Fruit fly (Drosophila melanogaster) whole organism, embryonic: Measurements from ENCODE around the gene CG11811.

ENCODE experiments used
- Abd-B ChIP-seq: fragments of 200-800 bp; sonication (Bioruptor generic); optimal IDR thresholded peaks from 2 replicates; lab custom pipeline; 2018; ENCODE audit warnings: missing biosample characterization, mild to moderate bottlenecking, missing genetic modification characterization, moderate library complexity
- CG11560 ChIP-seq: fragments of 200-800 bp; sonication (Bioruptor generic); IDR thresholded peaks from 3 replicates; pipeline ENCODE4 v1.3.6; 2022; ENCODE audit warnings: missing biosample characterization, missing genetic modification characterization
- CG15269 ChIP-seq: fragments of 200-800 bp; sonication (Bioruptor generic); optimal IDR thresholded peaks from 2 replicates; lab custom pipeline; 2018; ENCODE audit warnings: missing biosample characterization, mild to moderate bottlenecking, missing genetic modification characterization, moderate library complexity
- CG17186 ChIP-seq: fragments of 200-800 bp; sonication (Bioruptor generic); optimal IDR thresholded peaks from 3 replicates; lab custom pipeline; 2017; ENCODE audit warnings: missing biosample characterization, missing genetic modification reagents, missing genetic modification characterization
- CG17385 ChIP-seq: fragments of 200-800 bp; sonication (Bioruptor generic); optimal IDR thresholded peaks from 3 replicates; lab custom pipeline; 2018; ENCODE audit warnings: missing biosample characterization, mild to moderate bottlenecking, missing genetic modification characterization
- CG1832 ChIP-seq: fragments of 200-800 bp; sonication (Bioruptor generic); optimal IDR thresholded peaks from 2 replicates; lab custom pipeline; 2017; ENCODE audit warnings: missing biosample characterization, mild to moderate bottlenecking, missing genetic modification characterization, inconsistent platforms
- CG18599 ChIP-seq: fragments of 200-800 bp; sonication (Bioruptor generic); optimal IDR thresholded peaks from 3 replicates; lab custom pipeline; 2017; ENCODE audit warnings: missing biosample characterization, missing genetic modification characterization, mild to moderate bottlenecking, moderate library complexity, missing genetic modification reagents
- CG18619 ChIP-seq: fragments of 200-800 bp; sonication (Bioruptor generic); optimal IDR thresholded peaks from 3 replicates; lab custom pipeline; 2017; ENCODE audit warnings: missing biosample characterization, mild to moderate bottlenecking, missing genetic modification characterization
- CG2120 ChIP-seq: fragments of 200-800 bp; sonication (Bioruptor generic); optimal IDR thresholded peaks from 3 replicates; lab custom pipeline; 2016; ENCODE audit warnings: missing biosample characterization, missing genetic modification characterization
- CG2129 ChIP-seq: fragments of 200-800 bp; sonication (Bioruptor generic); IDR thresholded peaks from 2 replicates; pipeline ENCODE4 v1.3.6; 2022; ENCODE audit warnings: missing biosample characterization, missing genetic modification characterization; ENCODE audit not compliant: partially characterized antibody
- CG2199 ChIP-seq: fragments of 200-800 bp; sonication (Bioruptor generic); IDR thresholded peaks from 3 replicates; pipeline ENCODE4 v1.3.6; 2022; ENCODE audit warnings: missing biosample characterization, missing genetic modification characterization
- CG30403 ChIP-seq: fragments of 200-800 bp; sonication (Bioruptor generic); optimal IDR thresholded peaks from 3 replicates; lab custom pipeline; 2016; ENCODE audit warnings: missing biosample characterization, missing genetic modification characterization
- CG30431 ChIP-seq: fragments of 200-800 bp; sonication (Bioruptor generic); optimal IDR thresholded peaks from 2 replicates; lab custom pipeline; 2017; ENCODE audit warnings: missing biosample characterization, missing genetic modification characterization
- CG32772 ChIP-seq: fragments of 200-800 bp; sonication (Bioruptor generic); IDR thresholded peaks from 2 replicates; pipeline ENCODE4 v1.3.6; 2022; ENCODE audit warnings: missing biosample characterization, missing genetic modification characterization
- CG34224 ChIP-seq: fragments of 200-800 bp; sonication (Bioruptor generic); IDR thresholded peaks from 3 replicates; pipeline ENCODE4 v1.3.6; 2022; ENCODE audit warnings: missing biosample characterization, missing genetic modification characterization; ENCODE audit not compliant: partially characterized antibody
- CG3726 ChIP-seq: fragments of 200-800 bp; sonication (Bioruptor generic); IDR thresholded peaks from 3 replicates; pipeline ENCODE4, ENCODE4 v1.3.6; 2022; ENCODE audit warnings: missing biosample characterization, missing genetic modification characterization
- CG4820 ChIP-seq: fragments of 200-800 bp; sonication (Bioruptor generic); optimal IDR thresholded peaks from 3 replicates; lab custom pipeline; 2016; ENCODE audit warnings: missing biosample characterization, missing genetic modification characterization
- CG5953 ChIP-seq: fragments of 200-800 bp; sonication (Bioruptor generic); IDR thresholded peaks from 2 replicates; pipeline ENCODE4 v1.3.6; 2022; ENCODE audit warnings: missing biosample characterization, missing genetic modification characterization
- CG7786 ChIP-seq: fragments of 200-800 bp; sonication (Bioruptor generic); optimal IDR thresholded peaks from 2 replicates; lab custom pipeline; 2016; ENCODE audit warnings: missing biosample characterization, missing genetic modification characterization
- CG9727 ChIP-seq: fragments of 200-800 bp; sonication (Bioruptor generic); optimal IDR thresholded peaks from 3 replicates; lab custom pipeline; 2017; ENCODE audit warnings: missing biosample characterization, mild to moderate bottlenecking, missing genetic modification characterization
- Deaf1 ChIP-seq: fragments of 200-800 bp; optimal IDR thresholded peaks from 3 replicates; lab custom pipeline; 2019; ENCODE audit warnings: missing biosample characterization, mild to moderate bottlenecking, missing genetic modification characterization, moderate library complexity
- Dip2 ChIP-seq: fragments of 200-800 bp; sonication (Bioruptor generic); IDR thresholded peaks from 2 replicates; pipeline ENCODE4 v1.3.6; 2022; ENCODE audit warnings: missing biosample characterization, missing genetic modification characterization
- Eip74EF ChIP-seq, 2 experiments: fragments of 200-800 bp in 1 of 2; fragments of >200 bp in 1 of 2; sonication (Bioruptor generic) in 1 of 2; optimal IDR thresholded peaks; 2 replicates each; lab custom pipeline; 2017 to 2019; ENCODE audit warnings: missing biosample characterization in 2 of 2, missing genetic modification characterization in 2 of 2, mild to moderate bottlenecking in 1 of 2, moderate library complexity in 1 of 2
- HmgZ ChIP-seq: fragments of 200-800 bp; sonication (Bioruptor generic); optimal IDR thresholded peaks from 2 replicates; lab custom pipeline; 2018; ENCODE audit warnings: missing biosample characterization, mild to moderate bottlenecking, missing genetic modification characterization
- Hr39 ChIP-seq: fragments of >200 bp; optimal IDR thresholded peaks from 2 replicates; lab custom pipeline; 2017
- Lim3 ChIP-seq: fragments of 200-800 bp; sonication (Bioruptor generic); IDR thresholded peaks from 2 replicates; pipeline ENCODE4 v1.3.6; 2022; ENCODE audit warnings: missing biosample characterization, missing genetic modification characterization
- Lpt ChIP-seq: fragments of >200 bp; optimal IDR thresholded peaks from 2 replicates; lab custom pipeline; 2018; ENCODE audit warnings: missing biosample characterization, missing genetic modification characterization
- Mes4 ChIP-seq: fragments of 200-800 bp; sonication (Bioruptor generic); optimal IDR thresholded peaks from 2 replicates; lab custom pipeline; 2016; ENCODE audit warnings: missing biosample characterization, missing genetic modification characterization
- Nf-YA ChIP-seq: fragments of 200-800 bp; sonication (Bioruptor generic); IDR thresholded peaks from 2 replicates; pipeline ENCODE4 v1.3.6; 2022; ENCODE audit warnings: missing biosample characterization, missing genetic modification characterization
- Poxn ChIP-seq: fragments of 200-800 bp; sonication (Bioruptor generic); IDR thresholded peaks from 2 replicates; pipeline ENCODE4 v1.3.6; 2022; ENCODE audit warnings: missing biosample characterization, missing genetic modification characterization
- Taf1 ChIP-seq: fragments of 200-800 bp; sonication (Bioruptor generic); IDR thresholded peaks from 2 replicates; pipeline ENCODE4 v1.3.6; 2022; ENCODE audit warnings: missing biosample characterization, missing genetic modification characterization
- ab ChIP-seq: fragments of 200-800 bp; sonication (Bioruptor generic); optimal IDR thresholded peaks from 2 replicates; lab custom pipeline; 2016; ENCODE audit warnings: missing biosample characterization, missing genetic modification characterization
- amos ChIP-seq: fragments of 200-800 bp; sonication (Bioruptor generic); IDR thresholded peaks from 2 replicates; pipeline ENCODE4 v1.3.6; 2022; ENCODE audit warnings: missing biosample characterization, missing genetic modification characterization; ENCODE audit not compliant: partially characterized antibody
- br ChIP-seq: fragments of >200 bp; optimal IDR thresholded peaks from 2 replicates; lab custom pipeline; 2017
- cg ChIP-seq: fragments of 200-800 bp; sonication (Bioruptor generic); optimal IDR thresholded peaks from 3 replicates; lab custom pipeline; 2019; ENCODE audit warnings: missing biosample characterization, mild to moderate bottlenecking, missing genetic modification characterization, moderate library complexity
- da ChIP-seq: fragments of 200-800 bp; sonication (Bioruptor generic); optimal IDR thresholded peaks from 2 replicates; lab custom pipeline; 2016; ENCODE audit warnings: missing biosample characterization, missing genetic modification characterization
- danr ChIP-seq: fragments of 200-800 bp; sonication (Bioruptor generic); IDR thresholded peaks from 2 replicates; pipeline ENCODE4 v1.3.6; 2022; ENCODE audit warnings: missing biosample characterization, missing genetic modification characterization
- dm ChIP-seq: fragments of 200-800 bp; sonication (Bioruptor generic); optimal IDR thresholded peaks from 3 replicates; lab custom pipeline; 2016; ENCODE audit warnings: missing biosample characterization, missing genetic modification characterization
- fd102C ChIP-seq: fragments of 200-800 bp; sonication (Bioruptor generic); optimal IDR thresholded peaks from 2 replicates; lab custom pipeline; 2018; ENCODE audit warnings: missing biosample characterization, mild to moderate bottlenecking, missing genetic modification characterization, moderate library complexity
- fd96Cb ChIP-seq: fragments of 200-800 bp; sonication (Bioruptor generic); optimal IDR thresholded peaks from 2 replicates; lab custom pipeline; 2018; ENCODE audit warnings: missing biosample characterization, mild to moderate bottlenecking, missing genetic modification characterization, moderate library complexity
- gfzf ChIP-seq: fragments of 200-800 bp; sonication (Bioruptor generic); optimal IDR thresholded peaks from 2 replicates; lab custom pipeline; 2016; ENCODE audit warnings: missing biosample characterization, mild to moderate bottlenecking, missing genetic modification characterization, moderate library complexity
- hb ChIP-seq: fragments of 200-800 bp; sonication (Bioruptor generic); IDR thresholded peaks from 3 replicates; pipeline ENCODE4 v1.3.6; 2022; ENCODE audit warnings: missing biosample characterization, missing genetic modification characterization; ENCODE audit not compliant: partially characterized antibody
- jigr1 ChIP-seq: fragments of 200-800 bp; sonication (Bioruptor generic); IDR thresholded peaks from 3 replicates; pipeline ENCODE4 v1.3.6; 2022; ENCODE audit warnings: missing biosample characterization, missing genetic modification characterization
- klu ChIP-seq: fragments of 200-800 bp; sonication (Bioruptor generic); IDR thresholded peaks from 2 replicates; pipeline ENCODE4 v1.3.6; 2022; ENCODE audit warnings: missing biosample characterization, missing genetic modification characterization
- mam ChIP-seq: fragments of 200-800 bp; sonication (Bioruptor generic); optimal IDR thresholded peaks from 3 replicates; lab custom pipeline; 2016; ENCODE audit warnings: missing biosample characterization, missing genetic modification characterization
- nau ChIP-seq: fragments of 200-800 bp; sonication (Bioruptor generic); optimal IDR thresholded peaks from 3 replicates; lab custom pipeline; 2017; ENCODE audit warnings: missing biosample characterization, mild to moderate bottlenecking, missing genetic modification characterization, missing genetic modification reagents
- otp ChIP-seq: fragments of 200-800 bp; sonication (Bioruptor generic); IDR thresholded peaks from 3 replicates; pipeline ENCODE4, ENCODE4 v1.3.6; 2022; ENCODE audit warnings: missing biosample characterization, missing genetic modification characterization
- pho ChIP-seq: fragments of 200-800 bp; sonication (Bioruptor generic); optimal IDR thresholded peaks from 2 replicates; lab custom pipeline; 2016; ENCODE audit warnings: missing biosample characterization, missing genetic modification characterization
- repo ChIP-seq: fragments of 200-800 bp; sonication (Bioruptor generic); optimal IDR thresholded peaks from 2 replicates; lab custom pipeline; 2016; ENCODE audit warnings: missing biosample characterization, missing genetic modification characterization
- stc ChIP-seq: fragments of 200-800 bp; sonication (Bioruptor generic); IDR thresholded peaks from 2 replicates; pipeline ENCODE4 v1.3.6; 2022; ENCODE audit warnings: missing biosample characterization, missing genetic modification characterization
- toy ChIP-seq: fragments of 200-800 bp; sonication (Bioruptor generic); IDR thresholded peaks from 2 replicates; pipeline ENCODE4 v1.3.6; 2022; ENCODE audit warnings: missing biosample characterization, missing genetic modification characterization

Gene CG11811

dm6 chr3L:10664511-10665062 lies 26.2 kb upstream of the CG11811 start, which contains the start of gene simj (continued):
- TF ChIP-seq otp (GFP tag; lab: Robert Waterston, UW) (0 out of 3 replicates have a peak, but pooled peaks have one; percentile 21), klu (no peak), CG30431 (GFP tag; lab: Kevin White, UChicago) (no peak), CG5953 (GFP tag; lab: Robert Waterston, UW) (no peak), danr (GFP tag; lab: Robert Waterston, UW) (no peak), CG17186 (peak; percentile 96), CG7786 (peak; percentile 48), Poxn (no peak), CG2120 (GFP tag; lab: Kevin White, UChicago) (peak; percentile 62), CG15269 (tag; lab: Kevin White, UChicago) (peak; percentile 47), dm (GFP tag; lab: Kevin White, UChicago) (peak; percentile 2), CG30403 (peak; percentile 18), Taf1 (GFP tag; lab: Robert Waterston, UW) (no peak; the same call in 1 of the 2 replicates), gfzf (peak; percentile 98), Lpt (GFP tag; lab: Kevin White, UChicago) (no peak), CG3726 (GFP tag; lab: Robert Waterston, UW) (no peak), Eip74EF (GFP tag; optimal IDR thresholded peaks at IDR 0.05; lab: Kevin White, UChicago) (peak in 1 of 2 experiments; percentile 58), CG9727 (GFP tag; lab: Kevin White, UChicago) (no peak), Lim3 (no peak), fd102C (GFP tag; lab: Kevin White, UChicago) (no peak), HmgZ (peak; percentile 89), Mes4 (GFP tag; lab: Kevin White, UChicago) (peak; percentile 1), CG34224 (GFP tag; lab: Robert Waterston, UW) (peak; percentile 90), repo (GFP tag; lab: Kevin White, UChicago) (peak; percentile 40), Abd-B (GFP tag; lab: Kevin White, UChicago) (no peak), amos (GFP tag; lab: Robert Waterston, UW) (peak; percentile 94), jigr1 (GFP tag; lab: Robert Waterston, UW) (no peak), stc (GFP tag; lab: Robert Waterston, UW) (no peak; the same call in 1 of the 2 replicates), CG1832 (no peak), fd96Cb (tag; lab: Kevin White, UChicago) (no peak), da (GFP tag; lab: Kevin White, UChicago) (no peak), cg (peak; percentile 94), CG32772 (GFP tag; lab: Robert Waterston, UW) (no peak), CG18599 (GFP tag; lab: Kevin White, UChicago) (peak; percentile 61), CG18619 (GFP tag; lab: Kevin White, UChicago) (no peak), CG11560 (tag; lab: Robert Waterston, UW) (no peak), mam (GFP tag; lab: Kevin White, UChicago) (peak; percentile 40), CG4820 (GFP tag; lab: Kevin White, UChicago) (no peak), Dip2 (GFP tag; lab: Robert Waterston, UW) (no peak), pho (GFP tag; lab: Kevin White, UChicago) (peak; percentile 23), hb (GFP tag; lab: Robert Waterston, UW) (peak; percentile 59), toy (no peak), Deaf1 (tag; lab: Kevin White, UChicago) (peak; percentile 60), Hr39 (no peak), nau (GFP tag; lab: Kevin White, UChicago) (peak; percentile 58), Nf-YA (GFP tag; lab: Robert Waterston, UW) (no peak), br (no peak), CG2199 (GFP tag; lab: Robert Waterston, UW) (0 out of 3 replicates have a peak, but pooled peaks have one; percentile 10), CG17385 (GFP tag; lab: Kevin White, UChicago) (peak; percentile 64), CG2129 (GFP tag; lab: Robert Waterston, UW) (peak; percentile 44; the same call in 1 of the 2 replicates), ab (GFP tag; lab: Kevin White, UChicago) (no peak)
